Fruit fly (Drosophila melanogaster) whole organism, prepupa: Measurements from ENCODE around the gene opa.

Experiments used
- CG16779 ChIP-seq: fragments of 200-800 bp; sonication (Bioruptor generic); optimal IDR thresholded peaks from 3 replicates; lab custom pipeline; 2017; ENCODE audit warnings: missing biosample characterization, mild to moderate bottlenecking, missing genetic modification characterization
- CG8632 ChIP-seq: fragments of 200-800 bp; sonication (Bioruptor generic); optimal IDR thresholded peaks from 3 replicates; lab custom pipeline; 2016; ENCODE audit warnings: missing biosample characterization, missing genetic modification characterization
- achi ChIP-seq: fragments of 200-800 bp; sonication (Bioruptor generic); optimal IDR thresholded peaks from 3 replicates; lab custom pipeline; 2016; ENCODE audit warnings: missing biosample characterization, missing genetic modification characterization
- dsx ChIP-seq: fragments of 200-800 bp; optimal IDR thresholded peaks from 3 replicates; lab custom pipeline; 2019; ENCODE audit warnings: missing biosample characterization, mild to moderate bottlenecking, missing genetic modification characterization, moderate library complexity; ENCODE audit not compliant: poor library complexity, severe bottlenecking
- esn ChIP-seq: fragments of 200-800 bp; sonication (Bioruptor generic); optimal IDR thresholded peaks from 2 replicates; lab custom pipeline; 2016; ENCODE audit warnings: missing biosample characterization, mild to moderate bottlenecking, missing genetic modification characterization, moderate library complexity

- peak; percentile 92 for TF ChIP-seq esn (GFP tag; lab: Kevin White, UChicago)
- TF ChIP-seq dsx (GFP tag; lab: Kevin White, UChicago) = peak; percentile 77
- TF ChIP-seq CG16779 = no peak
- TF ChIP-seq achi = peak; percentile 68
- TF ChIP-seq CG8632 (GFP tag; lab: Kevin White, UChicago) = peak; percentile 73
These were observed 30.7 kb downstream of the opa start for dm6 chr3R:4883186-4883746.
